Worm (Caenorhabditis elegans): ENCODE results near the gene hrg-9.
"Not testable (repeated sequence)": the region's sequence is repeated elsewhere in the genome, so short reads cannot be mapped to it uniquely, and the experiment has no call there.

The hrg-9 gene

DNA sequence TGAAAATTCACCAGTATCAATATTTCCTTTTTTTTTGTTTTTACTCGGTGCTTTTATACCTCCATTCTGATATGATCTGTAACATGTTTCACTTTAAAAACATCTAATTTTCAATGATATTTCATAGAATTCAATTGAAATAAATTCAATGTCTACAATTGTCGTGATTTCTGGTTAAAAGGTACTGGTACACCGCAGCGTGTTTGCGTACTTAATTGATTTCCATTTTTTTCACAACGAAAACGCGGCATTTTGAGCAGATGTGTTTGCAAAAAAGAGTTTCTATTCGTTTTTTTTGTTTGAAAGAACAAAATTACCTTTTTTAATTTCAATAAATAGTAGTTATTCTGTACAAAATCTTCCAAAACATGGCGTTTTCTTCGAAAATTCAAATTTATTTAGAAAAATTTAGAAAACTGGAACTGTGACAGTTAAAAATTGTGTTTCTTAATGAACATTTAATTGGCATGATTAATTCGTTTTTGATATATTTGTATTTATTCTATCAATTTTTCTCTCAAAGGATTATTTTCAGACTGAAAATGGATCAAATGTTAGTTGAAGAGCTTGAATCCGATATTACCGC is 7.5 kb upstream of the hrg-9 start, which contains the start of gene pnn-1:
TSS of gene pnn-1 (plus strand) at position 536 of the 586 bp plus-strand sequence.
- no peak for TF ChIP-seq unc-62 (GFP tag; optimal IDR thresholded peaks at IDR 0.05)

ce11 chrV:12968555-12968954 is 5.4 kb upstream of the hrg-9 start, which contains the start of gene lin-46:
TSS of gene lin-46 (plus strand) at chrV:12968855.
- no peak for TF ChIP-seq unc-62 (GFP tag; optimal IDR thresholded peaks at IDR 0.05)

DNA sequence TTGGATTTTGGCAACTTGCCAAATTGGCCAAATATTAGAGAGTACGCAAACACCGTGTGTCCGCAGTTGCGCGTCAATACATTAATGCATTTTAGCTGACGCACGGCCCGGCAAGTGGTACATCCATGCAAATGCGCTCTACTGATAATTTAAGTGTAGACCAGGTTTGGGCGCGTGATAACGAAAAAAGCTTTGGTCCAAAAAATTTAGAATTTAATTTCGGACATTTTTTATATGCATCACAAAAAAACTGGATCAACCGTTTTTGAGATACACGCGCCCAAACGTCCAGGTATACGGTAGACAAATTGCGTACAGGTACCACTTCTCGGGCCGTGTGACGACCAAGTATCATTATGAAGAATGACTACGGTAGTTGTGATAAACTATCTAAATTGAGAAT is 4.8 kb upstream of the hrg-9 start, which contains the start of gene R186.8:
TSS of gene R186.8 (minus strand) at position 58 of the 403 bp plus-strand sequence.
- TF ChIP-seq unc-62 (GFP tag; optimal IDR thresholded peaks at IDR 0.05) = not testable (repeated sequence)

ce11 chrV:12967110-12967509 is 4.0 kb upstream of the hrg-9 start, which contains the start of gene R186.3:
TSS of gene R186.3 (minus strand) at chrV:12967210.
- no peak for TF ChIP-seq unc-62 (GFP tag; optimal IDR thresholded peaks at IDR 0.05)

DNA sequence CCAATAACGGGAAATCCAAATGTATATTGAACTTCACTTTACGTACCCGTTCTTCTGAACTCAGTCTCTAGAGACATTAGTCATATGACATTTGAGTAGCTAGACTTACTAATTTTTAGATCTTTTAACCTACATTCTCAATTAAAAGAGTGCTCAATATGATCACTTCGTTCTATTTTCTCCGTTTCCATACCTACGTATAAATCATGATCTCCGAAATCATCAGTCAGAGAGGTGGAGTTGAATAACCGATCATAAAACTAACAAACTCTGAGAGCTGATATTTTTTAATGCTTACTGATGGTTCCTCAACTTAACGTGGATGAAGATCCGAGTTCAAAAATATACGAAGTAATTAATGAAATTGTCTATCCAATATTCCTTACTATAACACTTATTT is 933 bp upstream of the hrg-9 start, which contains the start of gene srd-35:
TSS of gene srd-35 (plus strand) at position 301 of the 400 bp plus-strand sequence.
- no peak for TF ChIP-seq unc-62 (GFP tag; optimal IDR thresholded peaks at IDR 0.05)

DNA sequence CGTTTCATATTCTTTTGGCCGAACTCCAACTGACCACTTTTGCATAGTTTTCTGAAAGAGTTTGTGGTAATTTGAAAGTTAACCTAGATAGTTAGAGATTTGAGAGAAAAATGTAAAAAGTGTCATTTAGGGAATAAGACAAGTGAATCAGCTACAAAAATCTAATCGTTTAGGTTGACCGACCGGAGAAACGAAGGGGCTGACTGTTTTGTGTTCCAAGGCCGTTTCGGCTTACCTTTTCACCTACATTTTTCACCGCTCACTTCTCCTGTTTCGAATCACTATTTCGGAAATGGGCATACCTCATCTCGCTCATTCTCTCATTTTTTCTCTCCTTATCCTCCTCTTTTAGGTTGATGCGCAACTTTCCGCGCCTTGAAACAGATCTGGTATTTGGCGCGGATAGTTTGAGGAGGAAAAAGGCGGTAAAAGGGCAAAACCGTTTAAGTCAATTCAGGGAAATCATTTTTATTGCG is 2.0 kb downstream of the hrg-9 start, which contains the start of gene mpst-7:
TSS of gene mpst-7 (minus strand) at position 51 of the 476 bp plus-strand sequence.
- no peak for TF ChIP-seq unc-62 (GFP tag; optimal IDR thresholded peaks at IDR 0.05)

DNA sequence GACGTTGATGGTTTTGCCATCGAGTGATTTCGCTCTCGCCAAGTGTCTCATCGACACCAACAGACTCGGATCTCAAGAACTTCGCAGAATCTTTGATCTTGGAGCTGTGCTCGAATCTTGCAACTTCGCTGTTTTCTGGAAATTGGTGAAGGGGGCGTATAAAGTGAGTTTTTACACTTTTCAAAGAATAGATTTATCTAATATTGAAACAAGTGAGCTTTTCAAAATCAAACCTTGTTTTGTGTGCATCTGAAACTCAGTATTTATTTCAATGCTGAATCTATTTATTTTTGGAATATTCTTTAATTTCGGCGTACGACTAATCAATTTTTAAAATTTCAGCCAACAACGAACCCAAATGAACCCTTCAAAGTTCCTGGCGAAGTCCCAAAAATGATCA is 8.9 kb downstream of the hrg-9 start:
- TF ChIP-seq unc-62 (GFP tag; optimal IDR thresholded peaks at IDR 0.05) = no peak

DNA sequence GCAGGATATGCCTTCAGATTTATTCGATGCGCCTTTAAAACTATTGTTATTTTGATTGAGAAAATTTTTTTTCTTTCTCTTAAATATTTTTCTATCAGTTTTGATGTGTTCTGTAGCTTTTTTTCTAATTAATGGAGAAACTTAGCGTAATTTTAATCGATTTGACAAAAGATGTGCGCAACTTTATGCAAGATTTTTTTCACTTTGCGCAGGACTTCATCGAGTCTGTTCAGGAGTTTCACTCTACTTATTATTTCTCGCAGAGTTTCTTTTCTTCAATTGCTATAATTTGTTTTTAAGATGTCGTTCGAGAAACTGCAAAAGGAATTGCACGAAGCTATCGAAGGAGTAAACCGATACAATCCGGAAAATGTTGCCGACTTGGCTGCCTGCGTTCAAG is 9.4 kb downstream of the hrg-9 start, which contains the start of gene eif-3.K:
TSS of gene eif-3.K (plus strand) at position 301 of the 400 bp plus-strand sequence.
- TF ChIP-seq unc-62 (GFP tag; optimal IDR thresholded peaks at IDR 0.05) = no peak

DNA sequence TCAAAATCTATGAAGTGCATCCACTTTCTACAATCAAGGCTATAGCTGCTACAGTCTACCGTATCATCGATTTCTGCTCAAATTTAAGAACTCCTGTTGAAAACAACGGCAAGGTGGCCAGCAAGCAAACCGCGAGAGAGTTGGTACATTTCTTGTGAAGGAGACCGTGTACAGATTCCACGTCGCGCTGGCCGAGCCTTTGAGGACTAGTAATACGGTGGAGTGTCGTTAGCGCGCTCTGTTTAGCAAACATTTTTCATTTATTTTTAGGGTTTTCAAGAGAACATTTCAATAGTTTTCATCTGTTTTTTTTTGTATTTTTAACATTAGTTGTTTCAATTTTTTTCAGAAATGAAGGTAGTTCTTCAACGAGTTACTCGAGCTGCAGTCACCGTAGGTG is 10.9 kb downstream of the hrg-9 start, which contains the start of gene pqn-68:
TSS of gene pqn-68 (plus strand) at position 350 of the 400 bp plus-strand sequence.
- no peak for TF ChIP-seq unc-62 (GFP tag; optimal IDR thresholded peaks at IDR 0.05)

- no peak for TF ChIP-seq unc-62 (GFP tag; optimal IDR thresholded peaks at IDR 0.05)
Observed at ce11 chrV:12950812-12951528, 12.2 kb downstream of the hrg-9 start, which contains the start of the genes T16G1.9 and T16G1.18. TSS of gene T16G1.9 (minus strand) at chrV:12950862. TSS of gene T16G1.18 (plus strand) at chrV:12951304.

ce11 chrV:12949607-12950006 is 13.5 kb downstream of the hrg-9 start, which contains the start of gene T16G1.13:
TSS of gene T16G1.13 (plus strand) at chrV:12949907.
- TF ChIP-seq unc-62 (GFP tag; optimal IDR thresholded peaks at IDR 0.05) = no peak

ce11 chrV:12944775-12945174 is 18.4 kb downstream of the hrg-9 start, which contains the start of gene grl-2:
TSS of gene grl-2 (plus strand) at chrV:12945075.
- TF ChIP-seq unc-62 (GFP tag; optimal IDR thresholded peaks at IDR 0.05) = no peak

DNA sequence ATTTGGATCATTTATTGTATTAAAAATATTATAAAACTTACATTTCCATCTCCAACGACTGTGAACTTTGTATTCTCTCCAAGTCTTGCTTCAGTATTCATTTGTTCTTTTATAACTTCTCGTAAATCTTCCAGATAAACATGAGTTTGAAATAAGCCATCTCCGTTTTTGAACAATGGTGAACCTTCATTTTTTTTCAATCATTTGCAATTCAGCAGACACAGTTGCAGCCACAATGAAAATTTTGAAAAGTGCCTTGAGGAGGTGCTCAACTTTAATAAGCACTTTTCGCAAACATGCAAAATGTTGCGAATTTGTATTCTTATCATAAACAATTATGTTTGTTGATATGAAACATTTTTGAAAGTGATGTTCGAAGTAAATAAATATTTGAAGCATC is 18.9 kb downstream of the hrg-9 start, which contains the start of gene T16G1.3:
TSS of gene T16G1.3 (minus strand) at position 101 of the 400 bp plus-strand sequence.
- TF ChIP-seq unc-62 (GFP tag; optimal IDR thresholded peaks at IDR 0.05) = no peak

ce11 chrV:12943399-12943798 is 19.7 kb downstream of the hrg-9 start:
- TF ChIP-seq unc-62 (GFP tag; optimal IDR thresholded peaks at IDR 0.05) = no peak

- TF ChIP-seq unc-62 (GFP tag; optimal IDR thresholded peaks at IDR 0.05) = no peak
Observed at ce11 chrV:12941797-12942474, 21.2 kb downstream of the hrg-9 start, which contains the start of gene T16G1.4. TSS of gene T16G1.4 (minus strand) at chrV:12941847.

Measured in whole organism, dauer.